Worm (Caenorhabditis elegans): ENCODE measurements around the gene gst-8.
A peak's percentile ranks its signal among the peaks of the same experiment; 100 is the strongest.
"Not testable (repeated sequence)": the region's sequence is repeated elsewhere in the genome, so short reads cannot be mapped to it uniquely, and the experiment has no call there.

gst-8 gene

ce11 chrII:4891012-4891775 lies 7.7 kb downstream of the gst-8 start, which contains the start of gene gst-9 (continued):
- TF ChIP-seq lin-39 (tag; optimal IDR thresholded peaks at IDR 0.05) (no peak), lin-14 (GFP tag; optimal IDR thresholded peaks at IDR 0.05) (peak; percentile 17)

- TF ChIP-seq F16B12.6 (tag; optimal IDR thresholded peaks at IDR 0.05) (no peak), snpc-4 (tag; optimal IDR thresholded peaks at IDR 0.05) (no peak)
These were observed 9.1 kb downstream of the gst-8 start, which contains the start of gene msp-33 for ce11 chrII:4892594-4892993. Gene msp-33, minus strand, starts transcription at chrII:4892694.

- not testable (repeated sequence) for TF ChIP-seq lsy-2, sox-4, nhr-28 (tag; optimal IDR thresholded peaks at IDR 0.05)
These were observed 15.0 kb downstream of the gst-8 start, which contains the start of gene msp-32 for ce11 chrII:4898529-4898928. Gene msp-32, plus strand, starts transcription at chrII:4898829.

- TF ChIP-seq unc-30 (tag; optimal IDR thresholded peaks at IDR 0.05) (no peak), swsn-7 (tag; optimal IDR thresholded peaks at IDR 0.05) (no peak), nhr-77 (tag; optimal IDR thresholded peaks at IDR 0.05) (no peak), efl-3 (GFP tag; optimal IDR thresholded peaks at IDR 0.05) (no peak), unc-98 (GFP tag; IDR thresholded peaks at IDR 0.05) (no peak), vab-15 (tag; optimal IDR thresholded peaks at IDR 0.05) (no peak), blmp-1 (tag; optimal IDR thresholded peaks at IDR 0.05) (peak; percentile 37), ceh-8 (GFP tag; optimal IDR thresholded peaks at IDR 0.05) (no peak), isw-1 (GFP tag; IDR thresholded peaks at IDR 0.05) (no peak), mep-1 (tag; optimal IDR thresholded peaks at IDR 0.05) (peak; percentile 62), sptf-1 (tag; optimal IDR thresholded peaks at IDR 0.05) (no peak), pax-3 (tag; optimal IDR thresholded peaks at IDR 0.05) (no peak), ceh-90 (tag; optimal IDR thresholded peaks at IDR 0.05) (no peak), tbx-2 (tag; optimal IDR thresholded peaks at IDR 0.05) (peak; percentile 3), egl-27 (tag; optimal IDR thresholded peaks at IDR 0.05) (no peak), unc-130 (tag; optimal IDR thresholded peaks at IDR 0.05) (no peak), nhr-20 (tag; optimal IDR thresholded peaks at IDR 0.05) (peak; percentile 1), nhr-19 (GFP tag; conservative IDR thresholded peaks at IDR 0.05) (no peak), zag-1 (tag; optimal IDR thresholded peaks at IDR 0.05) (no peak), elt-3 (tag; optimal IDR thresholded peaks at IDR 0.05) (no peak), lin-13 (GFP tag; optimal IDR thresholded peaks at IDR 0.05) (no peak), ztf-11 (tag; optimal IDR thresholded peaks at IDR 0.05) (no peak), ces-1 (GFP tag; optimal IDR thresholded peaks at IDR 0.05) (no peak), Y116A8C.19 (tag; optimal IDR thresholded peaks at IDR 0.05; ENCODE audit: borderline replicate concordance) (no peak), unc-62 (GFP tag; optimal IDR thresholded peaks at IDR 0.05) (no peak), xbp-1 (tag; optimal IDR thresholded peaks at IDR 0.05) (peak; percentile 7), irx-1 (tag; optimal IDR thresholded peaks at IDR 0.05) (no peak), pqm-1 (tag; optimal IDR thresholded peaks at IDR 0.05) (no peak), tlp-1 (tag; optimal IDR thresholded peaks at IDR 0.05) (no peak), lin-15B (tag; optimal IDR thresholded peaks at IDR 0.05) (no peak), mef-2 (tag; optimal IDR thresholded peaks at IDR 0.05) (no peak), dpl-1 (GFP tag; optimal IDR thresholded peaks at IDR 0.05) (peak; percentile 24 to 73 (median 28)), C34B4.2 (tag; optimal IDR thresholded peaks at IDR 0.05) (no peak), snu-23 (GFP tag; optimal IDR thresholded peaks at IDR 0.05) (peak; percentile 48), hlh-4 (tag; optimal IDR thresholded peaks at IDR 0.05) (no peak), rnt-1 (tag; optimal IDR thresholded peaks at IDR 0.05) (peak; percentile 8), skn-1 (tag; optimal IDR thresholded peaks at IDR 0.05) (peak; percentile 35), fkh-10 (GFP tag; optimal IDR thresholded peaks at IDR 0.05) (no peak), ceh-88 (GFP tag; IDR thresholded peaks at IDR 0.05) (no peak), dsc-1 (tag; optimal IDR thresholded peaks at IDR 0.05) (no peak), F16B12.6 (tag; optimal IDR thresholded peaks at IDR 0.05) (no peak)
These were observed 18.5 kb downstream of the gst-8 start, which contains the start of gene R05F9.9 for ce11 chrII:4902035-4902434. Gene R05F9.9, minus strand, starts transcription at chrII:4902100.

Measured in whole organism, L1 larva.